Fruit fly (Drosophila melanogaster) whole organism, prepupa: Measurements from ENCODE around the gene tbc.

Experiments
- Blimp-1 ChIP-seq: fragments of 200-800 bp; sonication (Bioruptor generic); optimal IDR thresholded peaks from 3 replicates; lab custom pipeline; 2017; ENCODE audit warnings: missing biosample characterization, missing genetic modification characterization, mild to moderate bottlenecking, moderate library complexity, missing genetic modification reagents
- CG10631 ChIP-seq: fragments of 200-800 bp; sonication (Bioruptor generic); optimal IDR thresholded peaks from 2 replicates; lab custom pipeline; 2016; ENCODE audit warnings: missing biosample characterization, missing genetic modification characterization
- CG11762 ChIP-seq: fragments of 200-800 bp; sonication (Bioruptor generic); optimal IDR thresholded peaks from 3 replicates; lab custom pipeline; 2016; ENCODE audit warnings: missing biosample characterization, missing genetic modification characterization; ENCODE audit not compliant: insufficient read depth
- CG11902 ChIP-seq: fragments of 200-800 bp; sonication (Bioruptor generic); optimal IDR thresholded peaks from 3 replicates; lab custom pipeline; 2016; ENCODE audit warnings: missing biosample characterization, missing genetic modification characterization
- CG15336 ChIP-seq: fragments of 200-800 bp; sonication (Bioruptor generic); IDR thresholded peaks from 2 replicates; pipeline ENCODE4 v1.3.6; 2022; ENCODE audit warnings: missing biosample characterization, missing genetic modification characterization
- CG3032 ChIP-seq: fragments of 200-800 bp; optimal IDR thresholded peaks from 2 replicates; lab custom pipeline; 2019; ENCODE audit warnings: missing biosample characterization, mild to moderate bottlenecking, missing genetic modification characterization, moderate library complexity
- CG31627 ChIP-seq: fragments of 200-800 bp; sonication (Bioruptor generic); optimal IDR thresholded peaks from 3 replicates; lab custom pipeline; 2016; ENCODE audit warnings: missing biosample characterization, missing genetic modification characterization
- CG34406 ChIP-seq: fragments of 200-800 bp; sonication (Bioruptor generic); optimal IDR thresholded peaks from 3 replicates; lab custom pipeline; 2016; ENCODE audit warnings: missing biosample characterization, missing genetic modification characterization
- CG6163 ChIP-seq: fragments of 200-800 bp; sonication (Bioruptor generic); IDR thresholded peaks from 3 replicates; pipeline ENCODE4 v1.3.6; 2022; ENCODE audit warnings: missing biosample characterization, missing genetic modification characterization
- CG6276 ChIP-seq: fragments of 200-800 bp; sonication (Bioruptor generic); optimal IDR thresholded peaks from 2 replicates; lab custom pipeline; 2017; ENCODE audit warnings: missing biosample characterization, mild to moderate bottlenecking, missing genetic modification characterization
- CG6792 ChIP-seq: fragments of 200-800 bp; sonication (Bioruptor generic); optimal IDR thresholded peaks from 3 replicates; lab custom pipeline; 2016; ENCODE audit warnings: missing biosample characterization, missing genetic modification characterization
- CG6808 ChIP-seq: fragments of 200-800 bp; sonication (Bioruptor generic); optimal IDR thresholded peaks from 3 replicates; lab custom pipeline; 2017; ENCODE audit warnings: missing biosample characterization, missing genetic modification characterization, mild to moderate bottlenecking, moderate library complexity, missing genetic modification reagents
- CG6854 ChIP-seq: fragments of 200-800 bp; sonication (Bioruptor generic); optimal IDR thresholded peaks from 2 replicates; lab custom pipeline; 2017; ENCODE audit warnings: missing biosample characterization, mild to moderate bottlenecking, missing genetic modification characterization
- CG7368 ChIP-seq: fragments of 200-800 bp; sonication (Bioruptor generic); optimal IDR thresholded peaks from 3 replicates; lab custom pipeline; 2016; ENCODE audit warnings: missing biosample characterization, missing genetic modification characterization
- CG8119 ChIP-seq: fragments of 200-800 bp; sonication (Bioruptor generic); IDR thresholded peaks from 3 replicates; pipeline ENCODE4 v1.3.6; 2022; ENCODE audit warnings: missing biosample characterization, missing genetic modification characterization
- CG8632 ChIP-seq: fragments of 200-800 bp; sonication (Bioruptor generic); optimal IDR thresholded peaks from 3 replicates; lab custom pipeline; 2016; ENCODE audit warnings: missing biosample characterization, missing genetic modification characterization
- CG9139 ChIP-seq: fragments of 200-800 bp; sonication (Bioruptor generic); optimal IDR thresholded peaks from 3 replicates; lab custom pipeline; 2017; ENCODE audit warnings: missing biosample characterization, mild to moderate bottlenecking, missing genetic modification characterization
- Eip75B ChIP-seq: fragments of 200-800 bp; sonication (Bioruptor generic); optimal IDR thresholded peaks from 3 replicates; lab custom pipeline; 2016; ENCODE audit warnings: missing biosample characterization, missing genetic modification characterization
- Eip78C ChIP-seq: fragments of 200-800 bp; sonication (Bioruptor generic); peaks from one replicate; lab custom pipeline; 2016; ENCODE audit warnings: missing biosample characterization, missing genetic modification characterization
- Eip93F ChIP-seq: fragments of 200-800 bp; sonication (Bioruptor generic); optimal IDR thresholded peaks from 2 replicates; lab custom pipeline; 2016; ENCODE audit warnings: missing biosample characterization, mild to moderate bottlenecking, missing genetic modification characterization
- Ets96B ChIP-seq: fragments of 200-800 bp; optimal IDR thresholded peaks from 2 replicates; lab custom pipeline; 2019; ENCODE audit warnings: missing biosample characterization, mild to moderate bottlenecking, missing genetic modification characterization, moderate library complexity
- Gug ChIP-seq: fragments of 200-800 bp; sonication (Bioruptor generic); IDR thresholded peaks from 2 replicates; pipeline ENCODE4 v1.3.6; 2022; ENCODE audit warnings: missing biosample characterization, missing genetic modification characterization
- Hr38 ChIP-seq: sonication (Bioruptor generic); optimal IDR thresholded peaks from 2 replicates; lab custom pipeline; 2016; ENCODE audit warnings: missing biosample characterization, missing genetic modification characterization
- Hr39 ChIP-seq: fragments of 200-800 bp; sonication (Bioruptor generic); optimal IDR thresholded peaks from 2 replicates; lab custom pipeline; 2016; ENCODE audit warnings: missing biosample characterization, missing genetic modification characterization
- Hr4 ChIP-seq: fragments of 200-800 bp; sonication (Bioruptor generic); optimal IDR thresholded peaks from 3 replicates; lab custom pipeline; 2016; ENCODE audit warnings: missing biosample characterization, missing genetic modification characterization
- Smox ChIP-seq: fragments of 200-800 bp; sonication (Bioruptor generic); optimal IDR thresholded peaks from 3 replicates; lab custom pipeline; 2016; ENCODE audit warnings: missing biosample characterization, missing genetic modification characterization
- Sox14 ChIP-seq: fragments of 200-800 bp; sonication (Bioruptor generic); optimal IDR thresholded peaks from 3 replicates; lab custom pipeline; 2016; ENCODE audit warnings: missing biosample characterization, missing genetic modification characterization
- achi ChIP-seq: fragments of 200-800 bp; sonication (Bioruptor generic); optimal IDR thresholded peaks from 3 replicates; lab custom pipeline; 2016; ENCODE audit warnings: missing biosample characterization, missing genetic modification characterization
- acj6 ChIP-seq: fragments of 200-800 bp; sonication (Bioruptor generic); optimal IDR thresholded peaks from 3 replicates; lab custom pipeline; 2016; ENCODE audit warnings: missing biosample characterization, missing genetic modification characterization
- cyc ChIP-seq: fragments of 200-800 bp; sonication (Bioruptor generic); optimal IDR thresholded peaks from 3 replicates; lab custom pipeline; 2016; ENCODE audit warnings: missing biosample characterization, missing genetic modification characterization
- dac ChIP-seq: fragments of 200-800 bp; sonication (Bioruptor generic); optimal IDR thresholded peaks from 2 replicates; lab custom pipeline; 2017; ENCODE audit warnings: missing biosample characterization, mild to moderate bottlenecking, missing genetic modification characterization
- dsx ChIP-seq: fragments of 200-800 bp; optimal IDR thresholded peaks from 3 replicates; lab custom pipeline; 2019; ENCODE audit warnings: missing biosample characterization, mild to moderate bottlenecking, missing genetic modification characterization, moderate library complexity; ENCODE audit not compliant: poor library complexity, severe bottlenecking
- eg ChIP-seq: fragments of 200-800 bp; sonication (Bioruptor generic); IDR thresholded peaks from 3 replicates; pipeline ENCODE4 v1.3.6; 2022; ENCODE audit warnings: missing biosample characterization, missing genetic modification characterization
- esn ChIP-seq: fragments of 200-800 bp; sonication (Bioruptor generic); optimal IDR thresholded peaks from 2 replicates; lab custom pipeline; 2016; ENCODE audit warnings: missing biosample characterization, mild to moderate bottlenecking, missing genetic modification characterization, moderate library complexity
- fkh ChIP-seq: fragments of 200-800 bp; sonication (Bioruptor generic); optimal IDR thresholded peaks from 3 replicates; lab custom pipeline; 2017; ENCODE audit warnings: missing biosample characterization, mild to moderate bottlenecking, missing genetic modification characterization, moderate library complexity
- lz ChIP-seq: fragments of 200-800 bp; sonication (Bioruptor generic); optimal IDR thresholded peaks from 3 replicates; lab custom pipeline; 2016; ENCODE audit warnings: missing biosample characterization, missing genetic modification characterization
- pdm3 ChIP-seq: fragments of 200-800 bp; sonication (Bioruptor generic); optimal IDR thresholded peaks from 3 replicates; lab custom pipeline; 2016; ENCODE audit warnings: missing biosample characterization, missing genetic modification characterization
- salr ChIP-seq, 2 experiments: fragments of 200-800 bp; sonication (Bioruptor generic); optimal IDR thresholded peaks; 3 replicates each; lab custom pipeline; 2016 to 2018; ENCODE audit warnings: missing biosample characterization in 2 of 2, missing genetic modification characterization in 2 of 2, mild to moderate bottlenecking in 1 of 2
- svp ChIP-seq: fragments of 200-800 bp; sonication (Bioruptor generic); peaks from one replicate; lab custom pipeline; 2016; ENCODE audit warnings: missing biosample characterization, missing genetic modification characterization
- topi ChIP-seq: fragments of 200-800 bp; sonication (Bioruptor generic); optimal IDR thresholded peaks from 3 replicates; lab custom pipeline; 2016; ENCODE audit warnings: missing biosample characterization, missing genetic modification characterization
- vri ChIP-seq: fragments of 200-800 bp; sonication (Bioruptor generic); optimal IDR thresholded peaks from 3 replicates; lab custom pipeline; 2016; ENCODE audit warnings: missing biosample characterization, mild to moderate bottlenecking, missing genetic modification characterization

Gene tbc

DNA sequence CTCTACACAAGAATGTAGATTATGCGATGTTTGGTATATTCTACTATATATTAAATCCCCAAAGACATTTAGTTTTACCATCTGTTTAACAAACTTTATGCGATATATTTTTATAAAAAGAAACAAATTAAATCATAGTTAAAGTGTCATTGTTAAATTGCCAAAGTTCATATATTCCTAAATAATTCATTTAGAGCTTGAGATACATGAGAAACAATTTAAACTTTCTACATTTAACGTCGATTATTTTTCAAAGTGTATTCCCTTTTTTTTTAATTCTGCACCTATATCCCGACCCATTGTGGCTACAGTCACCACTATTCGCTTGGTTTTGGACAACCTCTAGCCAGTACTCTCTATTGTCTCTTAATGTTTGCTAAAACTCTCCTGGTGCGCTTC is 40.9 kb downstream of the tbc start (continued):
- TF ChIP-seq CG6792 (GFP tag; lab: Kevin White, UChicago) (no peak), Eip93F (no peak), Eip75B (GFP tag; lab: Kevin White, UChicago) (no peak), CG31627 (no peak), CG6276 (GFP tag; lab: Kevin White, UChicago) (no peak)

- peak; percentile 79 for TF ChIP-seq eg (GFP tag; lab: Robert Waterston, UW)
- peak; percentile 18 for TF ChIP-seq Hr4 (GFP tag; lab: Kevin White, UChicago)
- TF ChIP-seq CG15336 (GFP tag; lab: Robert Waterston, UW), result peak; percentile 65
- peak; percentile 65 for TF ChIP-seq CG6276 (GFP tag; lab: Kevin White, UChicago)
- TF ChIP-seq Eip78C (GFP tag; lab: Kevin White, UChicago), result peak; percentile 55
- TF ChIP-seq CG8119 (GFP tag; lab: Robert Waterston, UW), result peak; percentile 79
- TF ChIP-seq CG6163 (GFP tag; lab: Robert Waterston, UW), result peak; percentile 54; the same call in 2 of the 3 replicates
- no peak for TF ChIP-seq CG10631
- no peak for TF ChIP-seq CG34406
- no peak for TF ChIP-seq CG11762
- no peak for TF ChIP-seq topi (GFP tag; lab: Kevin White, UChicago)
- TF ChIP-seq dsx (GFP tag; lab: Kevin White, UChicago), result no peak
Observed at dm6 chrX:20490883-20491282, 41.8 kb downstream of the tbc start.

- no peak for TF ChIP-seq Hr38 (GFP tag; lab: Kevin White, UChicago)
- TF ChIP-seq vri, result no peak
- TF ChIP-seq pdm3 (GFP tag; lab: Kevin White, UChicago), result no peak
- TF ChIP-seq acj6 (GFP tag; lab: Kevin White, UChicago), result no peak
- TF ChIP-seq CG7368 (GFP tag; lab: Kevin White, UChicago), result no peak
- no peak for TF ChIP-seq topi (GFP tag; lab: Kevin White, UChicago)
- no peak for TF ChIP-seq Blimp-1 (GFP tag; lab: Kevin White, UChicago)
Observed at dm6 chrX:20492672-20493071, 43.5 kb downstream of the tbc start.

dm6 chrX:20495117-20495516 is 46.0 kb downstream of the tbc start:
- TF ChIP-seq Hr39 (GFP tag; lab: Kevin White, UChicago) (no peak), vri (peak; percentile 5), svp (peak; percentile 96), cyc (GFP tag; lab: Kevin White, UChicago) (no peak), Sox14 (no peak), Eip78C (GFP tag; lab: Kevin White, UChicago) (peak; percentile 7), CG6792 (GFP tag; lab: Kevin White, UChicago) (no peak), Gug (no peak), achi (GFP tag; lab: Kevin White, UChicago) (no peak)

dm6 chrX:20495767-20496656 is 46.9 kb downstream of the tbc start:
- TF ChIP-seq Eip93F (no peak), vri (peak; percentile 12), CG11902 (GFP tag; lab: Kevin White, UChicago) (peak; percentile 24), achi (GFP tag; lab: Kevin White, UChicago) (peak; percentile 49), CG8632 (GFP tag; lab: Kevin White, UChicago) (peak; percentile 31), dac (peak; percentile 32), CG15336 (GFP tag; lab: Robert Waterston, UW) (peak; percentile 80), CG6854 (GFP tag; lab: Kevin White, UChicago) (no peak), svp (peak; percentile 81), CG9139 (GFP tag; lab: Kevin White, UChicago) (no peak), Hr39 (GFP tag; lab: Kevin White, UChicago) (peak; percentile 73), CG6808 (GFP tag; lab: Kevin White, UChicago) (no peak), acj6 (GFP tag; lab: Kevin White, UChicago) (peak; percentile 58), CG3032 (tag; lab: Kevin White, UChicago) (peak; percentile 18), salr (GFP tag; optimal IDR thresholded peaks at IDR 0.05; lab: Kevin White, UChicago) (peak in 1 of 2 experiments; percentile 3), esn (GFP tag; lab: Kevin White, UChicago) (peak; percentile 67), CG10631 (peak; percentile 25), lz (peak; percentile 64), CG8119 (GFP tag; lab: Robert Waterston, UW) (peak; percentile 59), Smox (GFP tag; lab: Kevin White, UChicago) (peak; percentile 57), Eip75B (GFP tag; lab: Kevin White, UChicago) (peak; percentile 61), fkh (GFP tag; lab: Kevin White, UChicago) (peak; percentile 49), Gug (no peak), Hr4 (GFP tag; lab: Kevin White, UChicago) (peak; percentile 74), Ets96B (tag; lab: Kevin White, UChicago) (peak; percentile 7)
